Worm (Caenorhabditis elegans): ENCODE data around the gene F18A1.7.

The F18A1.7 gene

ce11 chrII:7698406-7698805, 34.9 kb upstream of the F18A1.7 start, which contains the start of gene B0495.5:
Gene B0495.5, minus strand, starts transcription at chrII:7698506.
- no peak for TF ChIP-seq tbx-11 (GFP tag; IDR thresholded peaks at IDR 0.05)

DNA sequence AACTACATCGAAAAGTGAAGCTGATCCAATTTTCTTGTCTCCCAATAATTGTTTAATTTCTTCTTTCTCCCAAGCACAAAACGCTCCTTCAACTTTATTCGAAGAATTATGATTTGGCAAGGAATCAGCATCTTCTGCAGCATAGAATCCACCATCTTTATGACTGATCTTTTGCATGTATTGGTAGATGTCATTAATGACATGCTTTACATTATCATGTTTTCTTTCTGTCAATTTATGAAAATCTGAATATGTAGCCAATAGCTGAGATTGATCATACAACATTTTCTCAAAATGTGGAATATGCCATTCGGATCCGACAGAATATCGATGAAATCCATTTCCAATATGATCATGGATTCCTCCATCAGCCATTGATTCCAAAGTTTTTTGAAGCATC, 33.6 kb upstream of the F18A1.7 start:
- TF ChIP-seq F13C5.2 (tag; optimal IDR thresholded peaks at IDR 0.05): no peak
- TF ChIP-seq tbx-37 (GFP tag; conservative IDR thresholded peaks at IDR 0.05): no peak
- TF ChIP-seq hmbx-1 (tag; optimal IDR thresholded peaks at IDR 0.05): no peak
- TF ChIP-seq aly-1 (tag; optimal IDR thresholded peaks at IDR 0.05): no peak
- no peak for TF ChIP-seq flt-1 (GFP tag; IDR thresholded peaks at IDR 0.05)
- no peak for TF ChIP-seq sea-1 (GFP tag; conservative IDR thresholded peaks at IDR 0.05)
- no peak for TF ChIP-seq B0310.2 (tag; optimal IDR thresholded peaks at IDR 0.05)
- TF ChIP-seq tra-4 (tag; optimal IDR thresholded peaks at IDR 0.05): no peak
- TF ChIP-seq pes-1 (GFP tag; IDR thresholded peaks at IDR 0.05): no peak
- TF ChIP-seq ets-7 (tag; optimal IDR thresholded peaks at IDR 0.05): no peak
- no peak for TF ChIP-seq hmg-4 (GFP tag; optimal IDR thresholded peaks at IDR 0.05)
- TF ChIP-seq scrt-1 (GFP tag; IDR thresholded peaks at IDR 0.05): no peak
- TF ChIP-seq ama-1 (optimal IDR thresholded peaks at IDR 0.05): no peak
- TF ChIP-seq ceh-13 (GFP tag; optimal IDR thresholded peaks at IDR 0.05): no peak
- TF ChIP-seq ceh-36 (tag; optimal IDR thresholded peaks at IDR 0.05): no peak
- TF ChIP-seq tbx-11 (GFP tag; IDR thresholded peaks at IDR 0.05): no peak
- no peak for TF ChIP-seq hnd-1 (tag; optimal IDR thresholded peaks at IDR 0.05)

DNA sequence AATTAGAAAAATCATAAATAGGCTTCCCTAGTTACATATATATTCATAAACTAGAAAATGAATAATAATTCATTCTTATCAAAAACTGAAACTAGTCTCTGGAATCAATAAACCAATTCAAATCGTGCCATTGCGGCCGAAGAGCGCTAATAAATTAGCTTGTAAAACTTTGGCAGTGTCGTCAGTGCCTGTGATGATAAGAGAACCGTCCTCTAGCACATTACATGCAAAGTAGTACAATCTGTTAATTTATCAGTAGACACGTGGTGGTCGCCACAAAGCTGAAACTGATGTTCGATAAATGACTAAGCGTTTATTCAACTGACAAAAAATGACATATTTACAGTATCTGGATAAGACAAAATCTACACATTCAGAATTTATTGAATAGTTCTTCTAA, 32.1 kb upstream of the F18A1.7 start:
- no peak for TF ChIP-seq hmbx-1 (tag; optimal IDR thresholded peaks at IDR 0.05)
- TF ChIP-seq aly-1 (tag; optimal IDR thresholded peaks at IDR 0.05): no peak
- no peak for TF ChIP-seq B0310.2 (tag; optimal IDR thresholded peaks at IDR 0.05)
- TF ChIP-seq pes-1 (GFP tag; IDR thresholded peaks at IDR 0.05): no peak
- TF ChIP-seq ama-1 (optimal IDR thresholded peaks at IDR 0.05): no peak
- no peak for TF ChIP-seq flt-1 (GFP tag; IDR thresholded peaks at IDR 0.05)

ce11 chrII:7694745-7695144, 31.2 kb upstream of the F18A1.7 start:
- TF ChIP-seq hmbx-1 (tag; optimal IDR thresholded peaks at IDR 0.05): no peak
- no peak for TF ChIP-seq tbx-11 (GFP tag; IDR thresholded peaks at IDR 0.05)
- no peak for TF ChIP-seq hnd-1 (tag; optimal IDR thresholded peaks at IDR 0.05)
- no peak for TF ChIP-seq tra-4 (tag; optimal IDR thresholded peaks at IDR 0.05)
- TF ChIP-seq B0310.2 (tag; optimal IDR thresholded peaks at IDR 0.05): no peak
- TF ChIP-seq ceh-36 (tag; optimal IDR thresholded peaks at IDR 0.05): no peak
- no peak for TF ChIP-seq flt-1 (GFP tag; IDR thresholded peaks at IDR 0.05)
- no peak for TF ChIP-seq aly-1 (tag; optimal IDR thresholded peaks at IDR 0.05)
- no peak for TF ChIP-seq hmg-4 (GFP tag; optimal IDR thresholded peaks at IDR 0.05)
- TF ChIP-seq ama-1 (optimal IDR thresholded peaks at IDR 0.05): no peak
- TF ChIP-seq ceh-13 (GFP tag; optimal IDR thresholded peaks at IDR 0.05): no peak
- TF ChIP-seq tbx-37 (GFP tag; conservative IDR thresholded peaks at IDR 0.05): no peak
- no peak for TF ChIP-seq F13C5.2 (tag; optimal IDR thresholded peaks at IDR 0.05)
- TF ChIP-seq ets-7 (tag; optimal IDR thresholded peaks at IDR 0.05): no peak
- TF ChIP-seq scrt-1 (GFP tag; IDR thresholded peaks at IDR 0.05): no peak
- TF ChIP-seq pes-1 (GFP tag; IDR thresholded peaks at IDR 0.05): no peak
- no peak for TF ChIP-seq sea-1 (GFP tag; conservative IDR thresholded peaks at IDR 0.05)

- TF ChIP-seq ceh-13 (GFP tag; optimal IDR thresholded peaks at IDR 0.05) (no peak), tra-4 (tag; optimal IDR thresholded peaks at IDR 0.05) (no peak), tbx-37 (GFP tag; conservative IDR thresholded peaks at IDR 0.05) (no peak), sea-1 (GFP tag; conservative IDR thresholded peaks at IDR 0.05) (no peak), ets-7 (tag; optimal IDR thresholded peaks at IDR 0.05) (no peak), aly-1 (tag; optimal IDR thresholded peaks at IDR 0.05) (no peak), hnd-1 (tag; optimal IDR thresholded peaks at IDR 0.05) (no peak), B0310.2 (tag; optimal IDR thresholded peaks at IDR 0.05) (no peak), tbx-11 (GFP tag; IDR thresholded peaks at IDR 0.05) (no peak), scrt-1 (GFP tag; IDR thresholded peaks at IDR 0.05) (no peak), hmbx-1 (tag; optimal IDR thresholded peaks at IDR 0.05) (no peak), ceh-36 (tag; optimal IDR thresholded peaks at IDR 0.05) (no peak), ama-1 (optimal IDR thresholded peaks at IDR 0.05) (no peak), hmg-4 (GFP tag; optimal IDR thresholded peaks at IDR 0.05) (no peak), pes-1 (GFP tag; IDR thresholded peaks at IDR 0.05) (no peak), flt-1 (GFP tag; IDR thresholded peaks at IDR 0.05) (no peak), F13C5.2 (tag; optimal IDR thresholded peaks at IDR 0.05) (no peak)
Measured at ce11 chrII:7693929-7694328, 30.4 kb upstream of the F18A1.7 start, which contains the start of gene nhx-2. Gene nhx-2, minus strand, starts transcription at chrII:7693957.

- TF ChIP-seq flt-1 (GFP tag; IDR thresholded peaks at IDR 0.05) (no peak), pes-1 (GFP tag; IDR thresholded peaks at IDR 0.05) (no peak), ama-1 (optimal IDR thresholded peaks at IDR 0.05) (no peak), hmbx-1 (tag; optimal IDR thresholded peaks at IDR 0.05) (no peak), hnd-1 (tag; optimal IDR thresholded peaks at IDR 0.05) (no peak), ceh-13 (GFP tag; optimal IDR thresholded peaks at IDR 0.05) (no peak), F13C5.2 (tag; optimal IDR thresholded peaks at IDR 0.05) (no peak)
Measured at ce11 chrII:7690384-7690783, 26.8 kb upstream of the F18A1.7 start, which contains the start of gene pid-1. Gene pid-1, minus strand, starts transcription at chrII:7690556.

DNA sequence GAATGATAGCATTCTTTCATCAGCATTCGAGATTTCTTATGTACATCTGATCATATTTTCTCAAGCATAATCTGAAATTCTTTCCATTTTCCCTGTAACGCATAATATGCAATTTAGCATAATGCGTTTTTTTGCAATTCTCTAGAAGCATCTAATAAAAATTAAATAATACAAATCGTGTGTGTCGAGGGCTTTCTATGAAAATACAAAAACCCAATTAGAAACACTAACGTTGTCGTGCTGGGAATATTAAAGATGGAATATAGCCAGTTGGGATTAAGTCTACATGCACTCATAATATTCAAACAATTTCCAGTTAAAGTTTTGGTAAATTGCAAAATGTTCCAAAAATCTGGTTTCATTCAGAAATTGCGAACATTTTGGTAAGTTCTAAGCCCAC, 21.0 kb upstream of the F18A1.7 start, which contains the start of gene F18A1.1:
F18A1.1 (plus strand) TSS at position 301 of the 400 bp plus-strand sequence.
- no peak for TF ChIP-seq hnd-1 (tag; optimal IDR thresholded peaks at IDR 0.05)
- no peak for TF ChIP-seq F13C5.2 (tag; optimal IDR thresholded peaks at IDR 0.05)

ce11 chrII:7682488-7682887, 18.9 kb upstream of the F18A1.7 start:
- TF ChIP-seq flt-1 (GFP tag; IDR thresholded peaks at IDR 0.05) (no peak), tbx-37 (GFP tag; conservative IDR thresholded peaks at IDR 0.05) (no peak), tra-4 (tag; optimal IDR thresholded peaks at IDR 0.05) (no peak), pes-1 (GFP tag; IDR thresholded peaks at IDR 0.05) (no peak), tbx-11 (GFP tag; IDR thresholded peaks at IDR 0.05) (no peak), ets-7 (tag; optimal IDR thresholded peaks at IDR 0.05) (no peak), scrt-1 (GFP tag; IDR thresholded peaks at IDR 0.05) (no peak), B0310.2 (tag; optimal IDR thresholded peaks at IDR 0.05) (no peak), ceh-13 (GFP tag; optimal IDR thresholded peaks at IDR 0.05) (no peak), F13C5.2 (tag; optimal IDR thresholded peaks at IDR 0.05) (no peak), aly-1 (tag; optimal IDR thresholded peaks at IDR 0.05) (no peak), ceh-36 (tag; optimal IDR thresholded peaks at IDR 0.05) (no peak), hnd-1 (tag; optimal IDR thresholded peaks at IDR 0.05) (no peak), sea-1 (GFP tag; conservative IDR thresholded peaks at IDR 0.05) (no peak), ama-1 (optimal IDR thresholded peaks at IDR 0.05) (no peak), hmbx-1 (tag; optimal IDR thresholded peaks at IDR 0.05) (no peak)
